Fruit fly (Drosophila melanogaster) whole organism, adult: ENCODE data around the gene CG13392.

Experiments used
- CG11617 ChIP-seq: fragments of 200-800 bp; sonication (Bioruptor generic); optimal IDR thresholded peaks from 2 replicates; lab custom pipeline; 2017; ENCODE audit warnings: mild to moderate bottlenecking, missing biosample characterization, missing genetic modification reagents, missing genetic modification characterization
- CG12768 ChIP-seq: fragments of 200-800 bp; sonication (Bioruptor generic); optimal IDR thresholded peaks from 2 replicates; lab custom pipeline; 2017; ENCODE audit warnings: missing biosample characterization, missing genetic modification characterization, mild to moderate bottlenecking, moderate library complexity, missing genetic modification reagents
- CG14711 ChIP-seq: fragments of 200-800 bp; sonication (Bioruptor generic); optimal IDR thresholded peaks from 2 replicates; lab custom pipeline; 2018; ENCODE audit warnings: missing biosample characterization, mild to moderate bottlenecking, missing genetic modification characterization, moderate library complexity
- CG1620 ChIP-seq: fragments of 200-800 bp; sonication (Bioruptor generic); optimal IDR thresholded peaks from 2 replicates; lab custom pipeline; 2016; ENCODE audit warnings: missing biosample characterization, missing genetic modification characterization
- CG33017 ChIP-seq: fragments of 200-800 bp; sonication (Bioruptor generic); optimal IDR thresholded peaks from 2 replicates; lab custom pipeline; 2018; ENCODE audit warnings: missing biosample characterization, mild to moderate bottlenecking, missing genetic modification characterization, moderate library complexity
- CG5204 ChIP-seq: fragments of 200-800 bp; sonication (Bioruptor generic); optimal IDR thresholded peaks from 2 replicates; lab custom pipeline; 2016; ENCODE audit warnings: missing biosample characterization, missing genetic modification characterization
- CG7045 ChIP-seq: fragments of 200-800 bp; sonication (Bioruptor generic); optimal IDR thresholded peaks from 2 replicates; lab custom pipeline; 2017; ENCODE audit warnings: missing biosample characterization, mild to moderate bottlenecking, missing genetic modification characterization
- CG7101 ChIP-seq: fragments of 200-800 bp; sonication (Bioruptor generic); optimal IDR thresholded peaks from 2 replicates; lab custom pipeline; 2018; ENCODE audit warnings: missing biosample characterization, mild to moderate bottlenecking, missing genetic modification characterization, moderate library complexity
- Clk ChIP-seq: fragments of 200-800 bp; sonication (Bioruptor generic); optimal IDR thresholded peaks from 2 replicates; lab custom pipeline; 2017; ENCODE audit warnings: missing biosample characterization, missing genetic modification characterization
- Crg-1 ChIP-seq: fragments of 200-800 bp; sonication (Bioruptor generic); optimal IDR thresholded peaks from 2 replicates; lab custom pipeline; 2016; ENCODE audit warnings: missing biosample characterization, missing genetic modification characterization
- Hr96 ChIP-seq: fragments of 200-800 bp; sonication (Bioruptor generic); optimal IDR thresholded peaks from 2 replicates; lab custom pipeline; 2016; ENCODE audit warnings: missing biosample characterization, missing genetic modification characterization
- Mnt ChIP-seq: fragments of 200-800 bp; sonication (Bioruptor generic); optimal IDR thresholded peaks from 2 replicates; lab custom pipeline; 2016; ENCODE audit warnings: missing biosample characterization, mild to moderate bottlenecking, missing genetic modification characterization
- bab1 ChIP-seq: fragments of 200-800 bp; sonication (Bioruptor generic); optimal IDR thresholded peaks from 3 replicates; lab custom pipeline; 2019; ENCODE audit warnings: missing biosample characterization, mild to moderate bottlenecking, missing genetic modification characterization, moderate library complexity
- cic ChIP-seq: fragments of 200-800 bp; sonication (Bioruptor generic); optimal IDR thresholded peaks from 2 replicates; lab custom pipeline; 2017; ENCODE audit warnings: missing biosample characterization, mild to moderate bottlenecking, missing genetic modification characterization, moderate library complexity
- cnc ChIP-seq, 2 experiments: fragments of >200 bp; optimal IDR thresholded peaks; 2 replicates each; lab custom pipeline; 2017
- kay ChIP-seq: fragments of 200-800 bp; sonication (Bioruptor generic); peaks from one replicate; lab custom pipeline; 2016; ENCODE audit warnings: missing biosample characterization, missing genetic modification characterization, borderline replicate concordance
- ovo ChIP-seq: fragments of 200-800 bp; sonication (Bioruptor generic); optimal IDR thresholded peaks from 2 replicates; lab custom pipeline; 2016; ENCODE audit warnings: missing biosample characterization, missing genetic modification characterization
- pad ChIP-seq: fragments of 200-800 bp; sonication (Bioruptor generic); optimal IDR thresholded peaks from 3 replicates; lab custom pipeline; 2017; ENCODE audit warnings: missing biosample characterization, missing genetic modification characterization, mild to moderate bottlenecking, moderate library complexity, missing genetic modification reagents
- tj ChIP-seq: fragments of 200-800 bp; sonication (Bioruptor generic); optimal IDR thresholded peaks from 3 replicates; lab custom pipeline; 2017; ENCODE audit warnings: missing biosample characterization, mild to moderate bottlenecking, missing genetic modification characterization, moderate library complexity
- toe ChIP-seq: fragments of 200-800 bp; sonication (Bioruptor generic); optimal IDR thresholded peaks from 2 replicates; lab custom pipeline; 2016; ENCODE audit warnings: missing biosample characterization, missing genetic modification characterization

The CG13392 gene

dm6 chr2L:8362955-8363285 lies 19.7 kb downstream of the CG13392 start:
- TF ChIP-seq cic (GFP tag; lab: Kevin White, UChicago) (no peak), CG11617 (GFP tag; lab: Kevin White, UChicago) (peak; percentile 48), Mnt (GFP tag; lab: Kevin White, UChicago) (no peak), ovo (no peak), cnc (optimal IDR thresholded peaks at IDR 0.05; lab: Kevin White, UChicago) (no peak), Crg-1 (GFP tag; lab: Kevin White, UChicago) (no peak), pad (GFP tag; lab: Kevin White, UChicago) (peak; percentile 6), kay (GFP tag; lab: Kevin White, UChicago) (no peak)

dm6 chr2L:8362273-8362954 lies 20.2 kb downstream of the CG13392 start, which contains the start of gene CG7627:
CG7627 (minus strand) TSS chr2L:8362469.
- TF ChIP-seq cnc (optimal IDR thresholded peaks at IDR 0.05; lab: Kevin White, UChicago) (no peak), Mnt (GFP tag; lab: Kevin White, UChicago) (peak; percentile 82), pad (GFP tag; lab: Kevin White, UChicago) (peak; percentile 54), cic (GFP tag; lab: Kevin White, UChicago) (peak; percentile 76), tj (no peak), Crg-1 (GFP tag; lab: Kevin White, UChicago) (peak; percentile 62), toe (GFP tag; lab: Kevin White, UChicago) (peak; percentile 69), Hr96 (GFP tag; lab: Kevin White, UChicago) (peak; percentile 85), CG5204 (GFP tag; lab: Kevin White, UChicago) (peak; percentile 65), CG33017 (tag; lab: Kevin White, UChicago) (peak; percentile 39), CG12768 (peak; percentile 73), CG7045 (peak; percentile 69), kay (GFP tag; lab: Kevin White, UChicago) (peak; percentile 72), CG1620 (GFP tag; lab: Kevin White, UChicago) (peak; percentile 64), bab1 (GFP tag; lab: Kevin White, UChicago) (peak; percentile 66), CG14711 (peak; percentile 60), CG11617 (GFP tag; lab: Kevin White, UChicago) (peak; percentile 81), ovo (peak; percentile 24), CG7101 (tag; lab: Kevin White, UChicago) (peak; percentile 79), Clk (peak; percentile 54)

- TF ChIP-seq pad (GFP tag; lab: Kevin White, UChicago) (peak; percentile 75), Mnt (GFP tag; lab: Kevin White, UChicago) (peak; percentile 67), CG12768 (peak; percentile 12), ovo (peak; percentile 9), Clk (no peak), CG7101 (tag; lab: Kevin White, UChicago) (peak; percentile 64), bab1 (GFP tag; lab: Kevin White, UChicago) (peak; percentile 87), CG14711 (peak; percentile 9), CG11617 (GFP tag; lab: Kevin White, UChicago) (peak; percentile 68), CG1620 (GFP tag; lab: Kevin White, UChicago) (no peak), kay (GFP tag; lab: Kevin White, UChicago) (no peak), Hr96 (GFP tag; lab: Kevin White, UChicago) (peak; percentile 3), CG5204 (GFP tag; lab: Kevin White, UChicago) (peak; percentile 49), Crg-1 (GFP tag; lab: Kevin White, UChicago) (peak; percentile 54), toe (GFP tag; lab: Kevin White, UChicago) (peak; percentile 40), cic (GFP tag; lab: Kevin White, UChicago) (peak; percentile 9), tj (peak; percentile 34), cnc (optimal IDR thresholded peaks at IDR 0.05; lab: Kevin White, UChicago) (no peak), CG33017 (tag; lab: Kevin White, UChicago) (peak; percentile 34), CG7045 (peak; percentile 21)
Measured at dm6 chr2L:8361204-8361952, 21.2 kb downstream of the CG13392 start.

- TF ChIP-seq Mnt (GFP tag; lab: Kevin White, UChicago) (no peak), kay (GFP tag; lab: Kevin White, UChicago) (peak; percentile 38)
Measured at dm6 chr2L:8355419-8355818, 27.2 kb downstream of the CG13392 start.

dm6 chr2L:8351864-8352263 lies 30.7 kb downstream of the CG13392 start, which contains the start of gene Mur29B:
Mur29B (plus strand) TSS chr2L:8352187.
- TF ChIP-seq Crg-1 (GFP tag; lab: Kevin White, UChicago) (no peak), Clk (no peak), kay (GFP tag; lab: Kevin White, UChicago) (peak; percentile 65)

- TF ChIP-seq cic (GFP tag; lab: Kevin White, UChicago) (no peak), tj (no peak), Clk (no peak), Crg-1 (GFP tag; lab: Kevin White, UChicago) (no peak), Mnt (GFP tag; lab: Kevin White, UChicago) (no peak), CG5204 (GFP tag; lab: Kevin White, UChicago) (no peak), bab1 (GFP tag; lab: Kevin White, UChicago) (no peak), kay (GFP tag; lab: Kevin White, UChicago) (no peak), cnc (optimal IDR thresholded peaks at IDR 0.05; lab: Kevin White, UChicago) (no peak), CG11617 (GFP tag; lab: Kevin White, UChicago) (no peak), ovo (no peak)
Measured at dm6 chr2L:8351333-8351732, 31.3 kb downstream of the CG13392 start.
